Worm (Caenorhabditis elegans): ENCODE results near the gene idpc-2.

- TF ChIP-seq lin-39 (tag; optimal IDR thresholded peaks at IDR 0.05) (no peak), lsy-2 (tag; optimal IDR thresholded peaks at IDR 0.05) (no peak), ceh-82 (tag; optimal IDR thresholded peaks at IDR 0.05) (no peak), fos-1 (tag; optimal IDR thresholded peaks at IDR 0.05) (peak; percentile 28), F13H6.1 (tag; optimal IDR thresholded peaks at IDR 0.05) (peak; percentile 51), C34F6.9 (tag; optimal IDR thresholded peaks at IDR 0.05) (no peak), nhr-77 (tag; optimal IDR thresholded peaks at IDR 0.05) (no peak), nhr-237 (tag; optimal IDR thresholded peaks at IDR 0.05) (no peak), nhr-12 (tag; optimal IDR thresholded peaks at IDR 0.05) (no peak), ztf-11 (tag; optimal IDR thresholded peaks at IDR 0.05) (no peak), aly-2 (tag; optimal IDR thresholded peaks at IDR 0.05) (no peak), egl-27 (tag; optimal IDR thresholded peaks at IDR 0.05) (no peak), ztf-4 (tag; optimal IDR thresholded peaks at IDR 0.05) (no peak), snpc-4 (tag; optimal IDR thresholded peaks at IDR 0.05) (no peak)
Measured at ce11 chrV:8654460-8655419, 33.6 kb upstream of the idpc-2 start.
